Fruit fly (Drosophila melanogaster) whole organism, embryonic: ENCODE measurements around the gene CG11089.

Experiments used
- CG18619 ChIP-seq: fragments of 200-800 bp; sonication (Bioruptor generic); optimal IDR thresholded peaks from 3 replicates; lab custom pipeline; 2017; ENCODE audit warnings: missing biosample characterization, mild to moderate bottlenecking, missing genetic modification characterization
- CG30431 ChIP-seq: fragments of 200-800 bp; sonication (Bioruptor generic); optimal IDR thresholded peaks from 2 replicates; lab custom pipeline; 2017; ENCODE audit warnings: missing biosample characterization, missing genetic modification characterization
- Dbx ChIP-seq: fragments of 200-800 bp; sonication (Bioruptor generic); IDR thresholded peaks from 3 replicates; pipeline ENCODE4 v1.3.6; 2022; ENCODE audit warnings: missing biosample characterization, missing genetic modification characterization
- Hr78 ChIP-seq, 2 experiments: fragments of 200-800 bp in 1 of 2; fragments of >200 bp in 1 of 2; sonication (Bioruptor generic) in 1 of 2; optimal IDR thresholded peaks; 2 replicates each; lab custom pipeline; 2017 to 2019; ENCODE audit warnings: missing biosample characterization in 2 of 2, missing genetic modification characterization in 2 of 2, mild to moderate bottlenecking in 1 of 2, moderate library complexity in 1 of 2
- Side ChIP-seq: fragments of 200-800 bp; sonication (Bioruptor generic); optimal IDR thresholded peaks from 2 replicates; lab custom pipeline; 2016; ENCODE audit warnings: missing biosample characterization, missing genetic modification characterization
- nmo ChIP-seq: fragments of 200-800 bp; sonication (Bioruptor generic); optimal IDR thresholded peaks from 2 replicates; lab custom pipeline; 2018; ENCODE audit warnings: missing biosample characterization, mild to moderate bottlenecking, missing genetic modification characterization, moderate library complexity
- rib ChIP-seq: fragments of 200-800 bp; sonication (Bioruptor generic); IDR thresholded peaks from 2 replicates; pipeline ENCODE4 v1.3.6; 2022; ENCODE audit warnings: missing biosample characterization, missing genetic modification characterization
- run ChIP-seq: fragments of 200-800 bp; sonication (Bioruptor generic); optimal IDR thresholded peaks from 3 replicates; lab custom pipeline; 2018; ENCODE audit warnings: missing biosample characterization, mild to moderate bottlenecking, missing genetic modification characterization
- salm ChIP-seq: fragments of 200-800 bp; sonication (Bioruptor generic); optimal IDR thresholded peaks from 2 replicates; lab custom pipeline; 2018; ENCODE audit warnings: missing biosample characterization, mild to moderate bottlenecking, missing genetic modification characterization
- ssp ChIP-seq: fragments of 200-800 bp; sonication (Bioruptor generic); IDR thresholded peaks from 2 replicates; pipeline ENCODE4 v1.3.6; 2022; ENCODE audit warnings: missing biosample characterization, missing genetic modification characterization

dm6 chr3R:24866976-24867375, 9.9 kb upstream of the CG11089 start:
- no peak for TF ChIP-seq nmo (GFP tag; lab: Kevin White, UChicago)
- no peak for TF ChIP-seq ssp
- no peak for TF ChIP-seq CG18619 (GFP tag; lab: Kevin White, UChicago)
- TF ChIP-seq run (tag; lab: Kevin White, UChicago) = no peak
- no peak for TF ChIP-seq CG30431 (GFP tag; lab: Kevin White, UChicago)
- no peak for TF ChIP-seq salm
- TF ChIP-seq Hr78 (GFP tag; optimal IDR thresholded peaks at IDR 0.05; lab: Kevin White, UChicago) = no peak
- no peak for TF ChIP-seq rib (GFP tag; lab: Robert Waterston, UW)
- no peak for TF ChIP-seq Dbx
- no peak for TF ChIP-seq Side (GFP tag; lab: Kevin White, UChicago)
